Worm (Caenorhabditis elegans) whole organism, L2 larva: Measurements from ENCODE around the gene pap-2.

Experiments
- F13H6.1 ChIP-seq: sonication (generic microtip); optimal IDR thresholded peaks from 2 replicates; lab custom pipeline; 2016; ENCODE audit warnings: missing genetic modification characterization, missing compliant biosample characterization
- ZK546.5 ChIP-seq: sonication (generic microtip); optimal IDR thresholded peaks from 2 replicates; lab custom pipeline; 2017; ENCODE audit warnings: missing biosample characterization, missing genetic modification characterization
- aly-2 ChIP-seq: fragments of 150-350 bp; optimal IDR thresholded peaks from 2 replicates; lab custom pipeline; 2014; ENCODE audit warnings: missing biosample characterization, missing genetic modification characterization
- ama-1 ChIP-seq: fragments of 150-350 bp; optimal IDR thresholded peaks from 2 replicates; lab custom pipeline; 2018; ENCODE audit warnings: inconsistent platforms
- blmp-1 ChIP-seq: sonication (generic microtip); optimal IDR thresholded peaks from 2 replicates; lab custom pipeline; 2017; ENCODE audit warnings: missing genetic modification characterization, mild to moderate bottlenecking, missing compliant biosample characterization, antibody characterized with exemption, moderate library complexity; ENCODE audit not compliant: insufficient read depth
- ceh-82 ChIP-seq: fragments of 150-350 bp; optimal IDR thresholded peaks from 2 replicates; lab custom pipeline; 2014; ENCODE audit warnings: missing biosample characterization, missing genetic modification characterization
- egl-27 ChIP-seq: sonication (generic microtip); optimal IDR thresholded peaks from 3 replicates; lab custom pipeline; 2017; ENCODE audit warnings: missing biosample characterization, missing genetic modification reagents, missing genetic modification characterization
- elt-1 ChIP-seq: fragments of 150-350 bp; optimal IDR thresholded peaks from 2 replicates; lab custom pipeline; 2014; ENCODE audit warnings: missing biosample characterization, missing genetic modification characterization
- lsy-2 ChIP-seq, 2 experiments: fragments of 150-350 bp in 1 of 2; sonication (generic microtip) in 1 of 2; optimal IDR thresholded peaks; 2 replicates each; lab custom pipeline; 2014 to 2017; ENCODE audit warnings: missing biosample characterization in 2 of 2, missing genetic modification characterization in 2 of 2
- nhr-10 ChIP-seq: sonication (generic microtip); optimal IDR thresholded peaks from 2 replicates; lab custom pipeline; 2017; ENCODE audit warnings: missing biosample characterization, missing genetic modification characterization
- nhr-11 ChIP-seq: fragments of 150-350 bp; optimal IDR thresholded peaks from 2 replicates; lab custom pipeline; 2014; ENCODE audit warnings: missing biosample characterization, missing genetic modification characterization
- ztf-4 ChIP-seq: fragments of 150-350 bp; optimal IDR thresholded peaks from 2 replicates; lab custom pipeline; 2014; ENCODE audit warnings: missing biosample characterization, missing genetic modification characterization

ce11 chrII:9576707-9577106 is 32.5 kb downstream of the pap-2 start:
- TF ChIP-seq egl-27 (tag; lab: Kevin White, UChicago) (no peak), ama-1 (lab: Kevin White, UChicago) (no peak), nhr-11 (tag; lab: Kevin White, UChicago) (no peak), blmp-1 (tag; lab: Kevin White, UChicago) (no peak), ztf-4 (no peak), elt-1 (tag; lab: Kevin White, UChicago) (no peak), ZK546.5 (no peak), F13H6.1 (tag; lab: Kevin White, UChicago) (no peak), nhr-10 (no peak), ceh-82 (no peak), aly-2 (tag; lab: Kevin White, UChicago) (no peak), lsy-2 (tag; optimal IDR thresholded peaks at IDR 0.05; lab: Kevin White, UChicago) (no peak)
